Worm (Caenorhabditis elegans) whole organism, L3 larva: ENCODE results near the gene srh-206.

ENCODE experiments used
- R02D3.7 ChIP-seq: fragments of 150-350 bp; optimal IDR thresholded peaks from 2 replicates; lab custom pipeline; 2014; ENCODE audit warnings: missing biosample characterization, missing genetic modification characterization
- ZK546.5 ChIP-seq: sonication (generic microtip); optimal IDR thresholded peaks from 2 replicates; lab custom pipeline; 2017; ENCODE audit warnings: missing biosample characterization, missing genetic modification characterization
- aly-2 ChIP-seq: fragments of 150-350 bp; optimal IDR thresholded peaks from 2 replicates; lab custom pipeline; 2014; ENCODE audit warnings: missing biosample characterization, missing genetic modification characterization
- daf-12 ChIP-seq: fragments of 150-350 bp; optimal IDR thresholded peaks from 2 replicates; lab custom pipeline; 2014; ENCODE audit warnings: missing biosample characterization, missing genetic modification reagents, missing genetic modification characterization
- egl-5 ChIP-seq: fragments of 150-350 bp; optimal IDR thresholded peaks from 2 replicates; lab custom pipeline; 2017; ENCODE audit warnings: missing biosample characterization, missing genetic modification reagents, missing genetic modification characterization, inconsistent platforms
- elt-1 ChIP-seq: fragments of 150-350 bp; optimal IDR thresholded peaks from 2 replicates; lab custom pipeline; 2014; ENCODE audit warnings: missing biosample characterization, missing genetic modification characterization
- elt-2 ChIP-seq: sonication (generic microtip); optimal IDR thresholded peaks from 2 replicates; lab custom pipeline; 2016; ENCODE audit warnings: missing genetic modification reagents, mild to moderate bottlenecking, missing genetic modification characterization, missing compliant biosample characterization
- elt-3 ChIP-seq, 3 experiments: fragments of 150-350 bp in 1 of 3; sonication (generic microtip) in 2 of 3; optimal IDR thresholded peaks; 2 replicates in 2 of 3; 4 replicates in 1 of 3; lab custom pipeline; 2014 to 2017; ENCODE audit warnings: missing biosample characterization in 3 of 3, missing genetic modification characterization in 3 of 3
- eor-1 ChIP-seq, 2 experiments: fragments of 150-350 bp; optimal IDR thresholded peaks; 2 replicates each; lab custom pipeline; 2014 to 2018; ENCODE audit warnings: missing biosample characterization in 2 of 2, missing genetic modification characterization in 2 of 2
- fkh-10 ChIP-seq: sonication (generic microtip); optimal IDR thresholded peaks from 2 replicates; lab custom pipeline; 2017; ENCODE audit warnings: missing biosample characterization, missing genetic modification reagents, missing genetic modification characterization
- fos-1 ChIP-seq: fragments of 150-350 bp; optimal IDR thresholded peaks from 2 replicates; lab custom pipeline; 2014; ENCODE audit warnings: missing biosample characterization, missing genetic modification characterization
- hmg-11 ChIP-seq: sonication (generic microtip); optimal IDR thresholded peaks from 2 replicates; lab custom pipeline; 2016; ENCODE audit warnings: missing genetic modification characterization, missing compliant biosample characterization
- jun-1 ChIP-seq: fragments of 150-350 bp; optimal IDR thresholded peaks from 2 replicates; lab custom pipeline; 2014; ENCODE audit warnings: missing biosample characterization, missing genetic modification reagents, missing genetic modification characterization
- lsy-12 ChIP-seq: sonication (generic microtip); optimal IDR thresholded peaks from 2 replicates; lab custom pipeline; 2016; ENCODE audit warnings: mild to moderate bottlenecking, missing genetic modification characterization, missing compliant biosample characterization
- mdl-1 ChIP-seq: fragments of 150-350 bp; optimal IDR thresholded peaks from 2 replicates; lab custom pipeline; 2014; ENCODE audit warnings: missing biosample characterization, missing genetic modification characterization
- mml-1 ChIP-seq: fragments of 150-350 bp; sonication (generic microtip); optimal IDR thresholded peaks from 3 replicates; lab custom pipeline; 2014; ENCODE audit warnings: missing biosample characterization, missing genetic modification characterization
- nfya-1 ChIP-seq: sonication (generic microtip); optimal IDR thresholded peaks from 2 replicates; lab custom pipeline; 2017; ENCODE audit warnings: missing genetic modification characterization, mild to moderate bottlenecking, missing compliant biosample characterization, antibody characterized with exemption, moderate library complexity; ENCODE audit not compliant: insufficient read depth
- nhr-11 ChIP-seq: fragments of 150-350 bp; optimal IDR thresholded peaks from 2 replicates; lab custom pipeline; 2014; ENCODE audit warnings: missing biosample characterization, missing genetic modification characterization
- nhr-12 ChIP-seq: fragments of 150-350 bp; optimal IDR thresholded peaks from 2 replicates; lab custom pipeline; 2014; ENCODE audit warnings: missing biosample characterization, missing genetic modification characterization
- nhr-237 ChIP-seq: fragments of 150-350 bp; optimal IDR thresholded peaks from 2 replicates; lab custom pipeline; 2014; ENCODE audit warnings: missing biosample characterization, missing genetic modification characterization
- nhr-28 ChIP-seq: fragments of 150-350 bp; optimal IDR thresholded peaks from 2 replicates; lab custom pipeline; 2014; ENCODE audit warnings: missing biosample characterization, missing genetic modification characterization
- nhr-76 ChIP-seq: fragments of 150-350 bp; sonication (generic microtip); optimal IDR thresholded peaks from 5 replicates; lab custom pipeline; 2014; ENCODE audit warnings: missing biosample characterization, missing genetic modification characterization
- nhr-77 ChIP-seq: fragments of 150-350 bp; optimal IDR thresholded peaks from 2 replicates; lab custom pipeline; 2014; ENCODE audit warnings: missing biosample characterization, missing genetic modification characterization
- pha-4 ChIP-seq: fragments of 150-350 bp; optimal IDR thresholded peaks from 2 replicates; lab custom pipeline; 2014; ENCODE audit warnings: missing biosample characterization, missing genetic modification reagents, missing genetic modification characterization
- pqm-1 ChIP-seq: fragments of 150-350 bp; optimal IDR thresholded peaks from 2 replicates; lab custom pipeline; 2017; ENCODE audit warnings: missing biosample characterization, missing genetic modification characterization, inconsistent platforms
- sea-2 ChIP-seq: fragments of 150-350 bp; sonication (generic microtip); optimal IDR thresholded peaks from 4 replicates; lab custom pipeline; 2014; ENCODE audit warnings: missing biosample characterization, missing genetic modification reagents, missing genetic modification characterization
- skn-1 ChIP-seq: fragments of 150-350 bp; optimal IDR thresholded peaks from 2 replicates; lab custom pipeline; 2014; ENCODE audit warnings: missing biosample characterization, missing genetic modification characterization
- snpc-4 ChIP-seq: fragments of 150-350 bp; optimal IDR thresholded peaks from 2 replicates; lab custom pipeline; 2014; ENCODE audit warnings: missing biosample characterization, missing genetic modification characterization
- tbx-2 ChIP-seq: sonication (generic microtip); optimal IDR thresholded peaks from 2 replicates; lab custom pipeline; 2016; ENCODE audit warnings: mild to moderate bottlenecking, missing genetic modification characterization, missing compliant biosample characterization
- unc-39 ChIP-seq: sonication (generic microtip); optimal IDR thresholded peaks from 4 replicates; lab custom pipeline; 2017; ENCODE audit warnings: missing biosample characterization, missing genetic modification characterization
- unc-62 ChIP-seq: fragments of 150-350 bp; sonication (generic microtip); optimal IDR thresholded peaks from 4 replicates; lab custom pipeline; 2014; ENCODE audit warnings: missing biosample characterization, missing genetic modification reagents, missing genetic modification characterization
- zag-1 ChIP-seq: fragments of 150-350 bp; optimal IDR thresholded peaks from 2 replicates; lab custom pipeline; 2014; ENCODE audit warnings: missing biosample characterization, missing genetic modification characterization
- ztf-11 ChIP-seq: fragments of 150-350 bp; optimal IDR thresholded peaks from 2 replicates; lab custom pipeline; 2014; ENCODE audit warnings: missing biosample characterization, missing genetic modification characterization
- ztf-4 ChIP-seq: fragments of 150-350 bp; optimal IDR thresholded peaks from 2 replicates; lab custom pipeline; 2014; ENCODE audit warnings: missing biosample characterization, missing genetic modification characterization

srh-206 gene

DNA sequence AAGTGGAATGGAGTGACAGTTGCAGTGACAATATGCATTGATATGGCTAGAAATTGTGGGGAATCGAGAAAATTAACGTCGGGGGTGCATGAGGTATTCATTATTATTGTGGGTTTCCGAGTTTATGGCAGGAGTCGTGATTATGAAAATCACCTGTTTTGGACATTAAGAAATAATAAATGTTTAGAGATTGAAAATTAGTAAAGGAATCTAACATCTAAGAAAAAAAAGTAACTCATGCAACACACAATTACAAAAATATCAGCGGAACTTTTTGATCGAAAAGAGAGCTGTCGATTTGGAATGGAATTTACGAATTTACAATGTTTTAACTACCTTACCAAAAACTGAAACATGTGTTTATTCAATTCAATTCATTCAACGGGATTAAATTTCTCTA is at the start of gene srh-206:
srh-206 (minus strand) TSS at position 101 of the 400 bp plus-strand sequence.
- TF ChIP-seq fos-1 (tag; lab: Kevin White, UChicago) (no peak), lsy-12 (tag; lab: Kevin White, UChicago) (no peak), elt-2 (no peak), jun-1 (tag; lab: Kevin White, UChicago) (no peak), nfya-1 (tag; lab: Kevin White, UChicago) (no peak), aly-2 (tag; lab: Kevin White, UChicago) (no peak), eor-1 (tag; optimal IDR thresholded peaks at IDR 0.05; lab: Kevin White, UChicago) (no peak), zag-1 (tag; lab: Kevin White, UChicago) (no peak), unc-62 (GFP tag; lab: Kevin White, UChicago) (no peak), egl-5 (tag; lab: Kevin White, UChicago) (no peak), elt-1 (tag; lab: Kevin White, UChicago) (no peak), sea-2 (GFP tag; lab: Kevin White, UChicago) (no peak), ZK546.5 (tag; lab: Kevin White, UChicago) (no peak), hmg-11 (tag; lab: Kevin White, UChicago) (no peak)
- TF ChIP-seq, all 47 proteins: peak for 0

DNA sequence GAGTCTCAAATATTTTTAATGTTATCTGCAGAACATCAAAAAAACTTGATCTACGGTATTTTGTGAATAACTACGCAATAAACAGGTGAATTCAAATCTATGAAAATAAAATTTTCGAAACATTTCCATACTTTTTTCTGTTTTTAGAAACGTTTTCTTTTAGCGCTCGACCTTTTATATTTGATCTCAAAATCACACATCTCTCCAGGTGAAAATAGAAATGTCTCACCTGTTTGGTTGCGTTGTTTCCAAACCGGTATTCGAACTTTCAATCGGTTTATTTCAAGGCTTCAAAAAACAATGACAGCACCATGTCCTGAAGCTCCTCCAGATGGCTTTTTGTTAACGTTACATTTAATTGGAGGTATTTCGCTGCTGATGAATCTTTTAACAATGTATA is 46.5 kb upstream of the srh-206 start, which contains the start of gene sri-9:
sri-9 (plus strand) TSS at position 301 of the 400 bp plus-strand sequence.
- TF ChIP-seq nhr-11 (tag; lab: Kevin White, UChicago) (no peak), unc-39 (no peak), pha-4 (tag; lab: Kevin White, UChicago) (no peak), elt-2 (no peak), daf-12 (no peak), fos-1 (tag; lab: Kevin White, UChicago) (no peak), mdl-1 (no peak), ztf-11 (tag; lab: Kevin White, UChicago) (no peak), ztf-4 (tag; lab: Kevin White, UChicago) (no peak), nhr-28 (tag; lab: Kevin White, UChicago) (no peak), unc-62 (GFP tag; lab: Kevin White, UChicago) (no peak), mml-1 (tag; lab: Kevin White, UChicago) (no peak), nhr-76 (no peak), skn-1 (tag; lab: Kevin White, UChicago) (no peak), R02D3.7 (no peak), nhr-237 (tag; lab: Kevin White, UChicago) (no peak), nhr-12 (tag; lab: Kevin White, UChicago) (no peak), nhr-77 (tag; lab: Kevin White, UChicago) (no peak), eor-1 (tag; optimal IDR thresholded peaks at IDR 0.05; lab: Kevin White, UChicago) (no peak)

DNA sequence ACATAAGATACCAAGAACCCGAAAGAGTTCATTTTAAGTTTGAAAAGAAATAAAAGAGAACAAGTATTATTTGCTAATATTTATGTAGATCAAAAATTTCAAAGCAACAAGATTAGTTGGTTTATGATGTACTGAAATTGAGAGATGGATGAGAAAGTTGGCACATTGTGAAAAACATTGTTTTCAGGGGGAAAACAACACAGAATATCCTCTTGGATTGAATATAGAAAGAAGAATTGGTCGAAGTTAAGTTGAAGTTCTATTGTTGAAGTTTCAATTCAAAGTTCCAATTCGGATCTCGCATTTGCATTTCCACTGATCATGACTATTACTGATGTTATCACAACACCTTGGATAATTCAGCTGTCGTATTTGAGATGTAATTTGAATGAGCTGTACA is 46.0 kb upstream of the srh-206 start:
- TF ChIP-seq mdl-1 (no peak), egl-5 (tag; lab: Kevin White, UChicago) (no peak), snpc-4 (tag; lab: Kevin White, UChicago) (no peak)

DNA sequence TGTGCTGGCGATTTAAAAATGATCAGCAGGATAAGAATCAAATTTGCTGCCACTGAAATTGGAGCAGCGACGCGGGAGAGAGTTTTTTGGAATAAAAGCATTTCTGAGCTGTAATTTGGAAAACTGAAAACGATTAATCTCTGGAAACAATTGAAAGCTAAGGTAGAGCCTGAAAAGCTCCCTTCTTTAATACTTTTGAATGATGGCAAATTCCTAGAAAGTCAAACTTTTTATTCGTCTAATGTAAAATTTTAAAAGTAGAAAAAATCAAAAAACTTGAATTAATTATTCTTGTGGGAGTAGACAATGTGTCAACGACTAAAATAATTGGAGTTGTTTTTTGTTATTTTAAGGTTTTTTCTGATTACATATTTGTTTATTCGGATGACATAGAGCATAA is 45.5 kb upstream of the srh-206 start, which contains the start of gene str-217:
str-217 (minus strand) TSS at position 101 of the 400 bp plus-strand sequence.
- TF ChIP-seq pha-4 (tag; lab: Kevin White, UChicago) (no peak), elt-3 (tag; optimal IDR thresholded peaks at IDR 0.05; lab: Kevin White, UChicago) (no peak), hmg-11 (tag; lab: Kevin White, UChicago) (no peak), sea-2 (GFP tag; lab: Kevin White, UChicago) (no peak), eor-1 (tag; optimal IDR thresholded peaks at IDR 0.05; lab: Kevin White, UChicago) (no peak), fos-1 (tag; lab: Kevin White, UChicago) (no peak), mdl-1 (no peak), tbx-2 (tag; lab: Kevin White, UChicago) (no peak), nhr-77 (tag; lab: Kevin White, UChicago) (no peak)

DNA sequence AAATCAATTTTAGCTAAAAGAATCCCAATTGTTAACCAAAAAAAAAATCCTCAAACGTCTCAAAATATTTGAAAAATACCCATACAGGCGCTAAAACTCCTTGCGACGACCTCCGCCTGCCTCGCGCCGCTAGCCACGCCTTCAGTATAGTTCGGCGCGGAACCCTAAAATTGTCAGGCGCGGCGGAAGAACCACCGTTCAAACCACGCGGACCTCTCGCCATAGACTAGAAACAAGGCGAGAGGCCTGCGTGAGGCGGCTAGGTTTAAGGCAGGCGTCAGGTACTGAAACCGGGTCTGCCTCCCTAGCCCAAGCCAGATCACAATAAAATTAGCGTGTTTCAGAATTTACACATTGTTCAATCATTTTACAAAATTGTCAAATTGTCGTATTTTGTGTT is 37.7 kb upstream of the srh-206 start:
- TF ChIP-seq pha-4 (tag; lab: Kevin White, UChicago) = no peak
- no peak for TF ChIP-seq nhr-237 (tag; lab: Kevin White, UChicago)
- no peak for TF ChIP-seq egl-5 (tag; lab: Kevin White, UChicago)
- TF ChIP-seq fkh-10 (GFP tag; lab: Kevin White, UChicago) = no peak
- TF ChIP-seq tbx-2 (tag; lab: Kevin White, UChicago) = no peak
- TF ChIP-seq pqm-1 (tag; lab: Kevin White, UChicago) = no peak
